Worm (Caenorhabditis elegans): ENCODE data around the gene acl-14.

acl-14 gene

ce11 chrV:9305116-9305515, 28.3 kb downstream of the acl-14 start, which contains the start of gene F44A2.3 (continued):
- TF ChIP-seq lsy-27 (tag; optimal IDR thresholded peaks at IDR 0.05; ENCODE audit: borderline replicate concordance, insufficient read depth) (no peak), F57A8.1 (GFP tag; optimal IDR thresholded peaks at IDR 0.05) (no peak), ekl-4 (GFP tag; IDR thresholded peaks at IDR 0.05) (no peak), ztf-28 (GFP tag; IDR thresholded peaks at IDR 0.05) (no peak), egl-44 (GFP tag; IDR thresholded peaks at IDR 0.05) (no peak)

ce11 chrV:9303026-9303425, 30.4 kb downstream of the acl-14 start, which contains the start of gene nhr-39:
nhr-39 (plus strand) TSS chrV:9303326.
- no peak for TF ChIP-seq B0336.3 (GFP tag; IDR thresholded peaks at IDR 0.05)
- no peak for TF ChIP-seq pha-4 (tag; optimal IDR thresholded peaks at IDR 0.05)
- no peak for TF ChIP-seq D2030.7 (GFP tag; IDR thresholded peaks at IDR 0.05)
- no peak for TF ChIP-seq ekl-4 (GFP tag; IDR thresholded peaks at IDR 0.05)
- TF ChIP-seq mxl-1 (tag; optimal IDR thresholded peaks at IDR 0.05) = no peak
- TF ChIP-seq ztf-26 (tag; optimal IDR thresholded peaks at IDR 0.05) = no peak

ce11 chrV:9297332-9297731, 36.1 kb downstream of the acl-14 start, which contains the start of gene F44A2.5:
F44A2.5 (plus strand) TSS chrV:9297632.
- TF ChIP-seq Y79H2A.3 (GFP tag; conservative IDR thresholded peaks at IDR 0.05) = no peak
- TF ChIP-seq rec-8 (tag; optimal IDR thresholded peaks at IDR 0.05) = no peak
- no peak for TF ChIP-seq bed-2 (GFP tag; IDR thresholded peaks at IDR 0.05)
- TF ChIP-seq zim-3 (tag; optimal IDR thresholded peaks at IDR 0.05) = no peak
- no peak for TF ChIP-seq madf-6 (GFP tag; IDR thresholded peaks at IDR 0.05)
- TF ChIP-seq snpc-1.3 (tag; optimal IDR thresholded peaks at IDR 0.05; ENCODE audit: insufficient read depth) = no peak
- no peak for TF ChIP-seq dpff-1 (tag; optimal IDR thresholded peaks at IDR 0.05)
- TF ChIP-seq madf-10 (tag; optimal IDR thresholded peaks at IDR 0.05) = no peak
- no peak for TF ChIP-seq F39B2.1 (GFP tag; IDR thresholded peaks at IDR 0.05)
- no peak for TF ChIP-seq tbp1 (GFP tag; optimal IDR thresholded peaks at IDR 0.05)
- no peak for TF ChIP-seq ceh-27 (GFP tag; optimal IDR thresholded peaks at IDR 0.05)
- no peak for TF ChIP-seq ceh-79 (tag; optimal IDR thresholded peaks at IDR 0.05)
- TF ChIP-seq F49E8.2 (tag; optimal IDR thresholded peaks at IDR 0.05; ENCODE audit: insufficient read depth) = no peak

- TF ChIP-seq hlh-26 (GFP tag; conservative IDR thresholded peaks at IDR 0.05) (no peak), akir-1 (GFP tag; optimal IDR thresholded peaks at IDR 0.05) (no peak), K12H6.12 (tag; optimal IDR thresholded peaks at IDR 0.05) (no peak), efl-1 (GFP tag; optimal IDR thresholded peaks at IDR 0.05) (no peak), F52B5.7 (tag; optimal IDR thresholded peaks at IDR 0.05) (no peak), F55B11.4 (tag; optimal IDR thresholded peaks at IDR 0.05; ENCODE audit: borderline replicate concordance, insufficient read depth) (no peak), lin-40 (tag; optimal IDR thresholded peaks at IDR 0.05) (no peak), nfya-2 (GFP tag; IDR thresholded peaks at IDR 0.05) (no peak), ceh-79 (tag; optimal IDR thresholded peaks at IDR 0.05) (no peak), ccch-3 (GFP tag; optimal IDR thresholded peaks at IDR 0.05) (no peak), F39B2.1 (GFP tag; IDR thresholded peaks at IDR 0.05) (no peak), Y53G8AR.9 (GFP tag; conservative IDR thresholded peaks at IDR 0.05) (no peak)
These were observed 37.9 kb downstream of the acl-14 start for ce11 chrV:9295581-9295980.
